Worm (Caenorhabditis elegans): Measurements from ENCODE around the gene T26C12.3.

DNA sequence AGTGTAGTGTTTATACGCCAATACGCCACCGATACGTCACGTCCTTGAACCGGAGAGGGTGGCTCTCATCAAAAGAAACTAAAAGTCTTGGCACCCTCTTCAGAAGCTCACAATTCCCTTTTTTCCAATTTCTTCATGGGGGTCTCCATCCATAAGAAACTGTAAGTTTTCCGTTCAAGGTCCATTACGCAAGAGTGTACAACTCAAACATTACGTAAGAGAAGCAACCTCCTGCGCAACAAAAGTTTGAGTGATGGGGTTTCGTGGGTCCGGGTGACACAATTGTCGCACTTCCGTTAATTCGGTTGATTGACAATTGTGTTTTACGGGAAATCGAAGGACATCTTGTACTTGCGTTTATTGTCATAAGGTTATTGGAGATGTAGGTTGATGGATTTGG is 5.6 kb upstream of the T26C12.3 start:
- no peak for TF ChIP-seq dao-5 (tag; optimal IDR thresholded peaks at IDR 0.05)
- no peak for TF ChIP-seq W03F9.2 (tag; optimal IDR thresholded peaks at IDR 0.05)
